Worm (Caenorhabditis elegans) whole organism, late embryonic: Measurements from ENCODE around the gene str-86.

Experiments used
- ama-1 ChIP-seq: fragments of 150-350 bp; optimal IDR thresholded peaks from 2 replicates; lab custom pipeline; 2014
- ceh-6 ChIP-seq: fragments of 200-800 bp; sonication (Bioruptor generic); optimal IDR thresholded peaks from 2 replicates; lab custom pipeline; 2018; ENCODE audit warnings: mild to moderate bottlenecking, missing genetic modification characterization, missing compliant biosample characterization
- elt-2 ChIP-seq: sonication (generic microtip); optimal IDR thresholded peaks from 2 replicates; lab custom pipeline; 2016; ENCODE audit warnings: missing genetic modification reagents, missing genetic modification characterization, missing compliant biosample characterization
- fkh-6 ChIP-seq: sonication (generic microtip); optimal IDR thresholded peaks from 2 replicates; lab custom pipeline; 2016; ENCODE audit warnings: missing genetic modification characterization, missing compliant biosample characterization
- nfya-1 ChIP-seq: sonication (generic microtip); optimal IDR thresholded peaks from 2 replicates; lab custom pipeline; 2017; ENCODE audit warnings: missing genetic modification characterization, mild to moderate bottlenecking, missing compliant biosample characterization, antibody characterized with exemption, moderate library complexity
- nhr-11 ChIP-seq: fragments of 150-350 bp; optimal IDR thresholded peaks from 2 replicates; lab custom pipeline; 2014; ENCODE audit warnings: missing biosample characterization, missing genetic modification characterization
- nhr-232 ChIP-seq: sonication (generic microtip); optimal IDR thresholded peaks from 2 replicates; lab custom pipeline; 2016; ENCODE audit warnings: missing genetic modification characterization, missing compliant biosample characterization
- pat-9 ChIP-seq: fragments of 200-800 bp; sonication (Bioruptor generic); optimal IDR thresholded peaks from 2 replicates; lab custom pipeline; 2018; ENCODE audit warnings: mild to moderate bottlenecking, missing genetic modification characterization, moderate library complexity, missing compliant biosample characterization
- pqm-1 ChIP-seq: sonication (generic microtip); optimal IDR thresholded peaks from 2 replicates; lab custom pipeline; 2016; ENCODE audit warnings: missing genetic modification characterization, missing compliant biosample characterization

DNA sequence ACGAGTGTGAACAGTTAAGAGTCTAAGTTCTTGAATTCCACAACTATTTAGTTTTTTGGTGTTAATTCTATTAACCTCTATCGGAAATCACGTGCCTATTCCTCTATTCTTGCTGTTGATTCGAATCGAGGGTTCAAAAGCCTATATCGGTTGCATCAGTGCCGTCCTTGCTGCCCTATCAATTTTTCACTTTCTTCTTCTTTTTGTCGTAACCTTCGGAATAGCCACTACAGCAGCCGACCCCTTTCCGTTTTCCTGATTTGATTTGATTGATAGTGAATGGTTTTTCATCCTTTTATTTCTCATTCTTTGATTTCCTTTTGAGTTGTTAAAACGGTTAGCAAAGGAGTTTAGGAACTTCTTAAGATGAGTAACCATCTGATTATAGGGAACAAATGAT is 10.8 kb upstream of the str-86 start:
- TF ChIP-seq fkh-6 (tag; lab: Kevin White, UChicago) (no peak), nhr-11 (tag; lab: Kevin White, UChicago) (no peak), nhr-232 (no peak), ama-1 (no peak), ceh-6 (GFP tag; lab: Kevin White, UChicago) (no peak), pqm-1 (tag; lab: Kevin White, UChicago) (no peak), pat-9 (tag; lab: Kevin White, UChicago) (no peak), nfya-1 (tag; lab: Kevin White, UChicago) (no peak), elt-2 (tag; lab: Kevin White, UChicago) (no peak)
